Fruit fly (Drosophila melanogaster) whole organism, larva: ENCODE data around the gene tx.
A peak's percentile ranks its signal among the peaks of the same experiment; 100 is the strongest.

ENCODE experiments used
- noc ChIP-seq: fragments of 200-800 bp; sonication (Bioruptor generic); optimal IDR thresholded peaks from 3 replicates; lab custom pipeline; 2019; ENCODE audit warnings: missing biosample characterization, mild to moderate bottlenecking, missing genetic modification characterization, moderate library complexity

Gene tx

DNA sequence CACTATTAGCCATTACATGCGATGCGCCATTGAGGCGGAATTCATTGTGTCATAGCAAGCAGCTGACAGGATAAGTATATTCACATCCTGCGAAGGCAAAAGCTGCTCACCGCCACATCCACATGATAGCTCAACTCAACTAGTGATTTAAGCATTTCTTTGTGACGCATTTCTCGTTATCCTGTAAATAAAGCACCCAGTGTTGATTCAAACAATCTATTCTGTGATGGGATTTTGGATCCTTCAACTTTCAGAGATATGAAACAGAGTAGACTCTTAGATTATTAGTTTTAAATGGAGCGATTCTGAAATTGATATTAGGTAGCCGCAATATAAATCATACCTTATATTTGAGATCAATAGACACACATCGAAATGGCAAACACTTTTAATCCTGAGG is 8.2 kb downstream of the tx start, which contains the start of gene Hex-t1:
Gene Hex-t1, plus strand, starts transcription at position 301 of the 400 bp plus-strand sequence.
- TF ChIP-seq noc (tag; lab: Kevin White, UChicago) = no peak

dm6 chr3R:26450371-26450770 is 9.8 kb downstream of the tx start, which contains the start of gene Hex-t2:
Gene Hex-t2, plus strand, starts transcription at chr3R:26450671.
- no peak for TF ChIP-seq noc (tag; lab: Kevin White, UChicago)

DNA sequence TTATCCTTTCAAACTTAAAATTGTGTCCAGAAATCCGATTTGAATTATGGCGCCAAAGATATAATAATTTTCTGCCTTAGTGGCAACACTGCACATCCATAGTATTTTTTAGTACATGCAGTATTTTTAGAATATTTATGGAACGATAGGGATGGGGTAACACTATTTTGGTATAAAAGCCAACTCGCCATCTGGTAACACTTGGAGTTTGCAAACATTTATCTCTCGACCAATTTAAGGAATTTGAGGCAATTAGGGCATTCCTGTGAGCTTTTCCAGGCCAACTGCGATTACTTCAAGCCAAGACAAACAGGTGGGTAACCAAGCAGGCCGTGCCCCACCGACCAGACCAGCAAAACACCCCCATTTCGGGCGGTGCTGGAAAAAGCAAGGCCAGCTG is 11.8 kb downstream of the tx start, which contains the start of gene CG5447:
Gene CG5447, plus strand, starts transcription at position 190 of the 400 bp plus-strand sequence.
- TF ChIP-seq noc (tag; lab: Kevin White, UChicago) = no peak

- TF ChIP-seq noc (tag; lab: Kevin White, UChicago) = no peak
These were observed 13.9 kb downstream of the tx start, which contains the start of gene CG43117 for dm6 chr3R:26454494-26454893. Gene CG43117, plus strand, starts transcription at chr3R:26454794.

- no peak for TF ChIP-seq noc (tag; lab: Kevin White, UChicago)
These were observed 15.3 kb downstream of the tx start, which contains the start of gene Pdf for dm6 chr3R:26455838-26456237. Gene Pdf, minus strand, starts transcription at chr3R:26456141.

DNA sequence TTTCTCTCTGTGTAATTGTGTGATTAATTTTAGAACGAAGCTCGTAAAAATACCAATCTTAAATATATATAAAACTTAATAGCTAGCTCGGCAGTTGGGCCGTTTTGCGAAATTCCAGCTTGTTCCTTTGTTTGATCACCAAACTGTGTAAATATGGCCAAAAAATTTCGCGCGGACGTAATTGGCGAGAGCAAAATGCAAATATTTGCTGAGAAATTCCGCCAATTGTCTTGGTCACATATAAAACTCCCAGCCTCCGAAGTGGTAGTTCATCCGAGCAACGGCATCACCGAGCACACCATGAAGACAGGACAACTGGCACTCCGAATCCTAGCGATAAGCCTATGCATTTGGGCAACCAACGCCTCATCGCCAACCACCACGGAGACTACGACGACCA is 16.0 kb downstream of the tx start, which contains the start of gene CG14237:
Gene CG14237, plus strand, starts transcription at position 301 of the 400 bp plus-strand sequence.
- no peak for TF ChIP-seq noc (tag; lab: Kevin White, UChicago)

DNA sequence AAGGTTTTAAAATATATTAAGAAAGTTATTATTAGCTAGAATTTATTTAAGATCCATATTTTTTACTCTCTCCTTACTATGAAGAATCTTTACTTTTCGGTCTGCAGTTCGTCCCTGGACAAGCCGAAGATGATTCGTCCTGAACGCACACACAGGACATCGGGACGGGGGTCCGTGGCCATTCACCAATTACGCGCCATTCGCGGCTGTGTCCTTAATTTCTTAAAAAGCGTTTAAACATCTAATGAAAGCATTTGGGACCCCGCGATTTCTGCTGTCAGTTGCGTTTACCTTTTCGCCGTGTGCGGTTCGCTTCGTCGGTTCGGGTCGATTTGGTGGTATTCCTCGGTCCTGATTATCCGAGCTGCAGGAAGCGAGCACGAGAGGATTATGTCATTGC is 17.4 kb downstream of the tx start, which contains the start of gene CG14238:
Gene CG14238, plus strand, starts transcription at position 301 of the 400 bp plus-strand sequence.
- TF ChIP-seq noc (tag; lab: Kevin White, UChicago) = no peak

DNA sequence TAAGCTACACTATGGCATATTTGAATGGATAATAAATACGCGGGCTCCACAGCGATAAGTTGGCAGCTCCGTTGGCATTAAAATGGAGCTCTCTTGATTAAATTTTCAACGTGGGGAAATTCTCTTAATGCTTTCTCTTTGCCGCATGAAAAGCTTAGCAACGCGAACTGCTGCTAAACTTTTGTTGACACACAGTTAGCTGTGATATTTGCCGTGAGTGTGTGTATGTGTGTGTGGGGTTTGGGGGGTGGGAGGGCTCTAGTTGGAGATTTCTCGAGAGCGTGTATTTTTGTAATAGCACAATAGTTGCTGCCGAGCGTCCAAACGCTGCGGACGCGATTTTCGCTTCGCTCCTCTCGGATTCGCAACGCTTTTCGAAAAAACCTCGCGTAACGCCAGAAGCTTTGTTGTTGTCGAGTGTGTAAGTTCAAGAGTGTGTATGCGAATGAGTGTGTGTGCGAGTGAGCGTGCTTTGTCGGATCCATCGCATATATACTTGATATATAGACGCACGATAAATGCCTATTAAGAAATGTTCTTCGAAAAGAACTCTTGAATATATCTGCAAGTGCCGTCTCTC is 20.7 kb downstream of the tx start, which contains the start of gene CG5455:
Gene CG5455, plus strand, starts transcription at position 302 of the 580 bp plus-strand sequence.
- peak; percentile 64 for TF ChIP-seq noc (tag; lab: Kevin White, UChicago)

DNA sequence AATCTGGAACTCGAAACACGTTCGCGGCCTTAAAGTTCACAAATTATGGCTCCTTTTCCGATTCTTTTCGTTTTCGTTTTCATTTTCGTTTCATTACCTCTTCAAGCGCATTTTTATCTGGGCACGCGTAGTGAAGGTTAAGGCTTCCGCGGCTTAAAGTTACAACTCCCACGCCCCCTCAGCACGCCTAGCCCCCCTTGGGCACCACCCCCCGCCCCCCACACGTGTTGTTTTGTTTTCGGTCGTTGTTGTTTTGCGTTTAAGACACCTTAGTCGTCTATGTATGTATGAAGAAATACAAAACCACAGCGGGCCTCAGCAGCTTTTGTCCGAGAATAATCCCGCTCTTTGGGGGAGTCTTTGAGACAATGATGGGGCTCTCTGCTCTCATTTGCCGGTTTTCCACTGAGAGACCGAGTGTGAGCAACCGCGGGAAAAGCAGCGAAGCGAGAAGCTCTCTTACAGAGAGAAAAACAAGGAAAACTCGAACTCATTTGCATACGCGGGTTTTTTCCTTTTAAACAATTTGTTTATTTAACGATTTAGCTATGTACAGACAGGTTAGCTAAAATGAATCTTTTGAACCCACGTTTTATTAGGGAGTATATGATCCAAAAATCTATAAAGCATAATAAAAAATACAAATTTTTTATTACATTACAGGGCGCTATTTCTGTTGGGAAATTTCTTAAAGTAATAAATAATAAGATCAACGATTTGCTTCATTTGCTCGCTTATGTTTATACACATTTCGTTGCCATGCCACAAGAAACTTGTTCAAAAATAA is 21.8 kb downstream of the tx start:
- no peak for TF ChIP-seq noc (tag; lab: Kevin White, UChicago)

DNA sequence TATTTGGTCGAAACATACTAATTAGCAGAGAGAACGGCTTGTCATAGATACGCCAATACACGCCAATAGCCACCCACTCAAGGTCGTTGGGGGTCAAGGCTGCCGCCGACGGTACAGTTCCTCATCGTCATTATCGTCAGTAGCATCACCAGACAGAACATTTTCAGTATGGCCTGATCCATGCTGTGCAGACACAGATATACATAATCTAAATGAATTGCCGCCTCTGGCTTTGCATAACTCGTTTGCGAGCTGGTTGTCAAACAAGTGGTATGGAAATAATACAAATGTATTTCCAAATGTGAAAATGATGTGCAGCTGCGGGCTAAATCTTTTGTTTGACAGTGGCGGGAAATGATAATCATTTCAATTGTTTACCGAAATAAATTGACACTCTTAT is 22.6 kb downstream of the tx start:
- no peak for TF ChIP-seq noc (tag; lab: Kevin White, UChicago)

dm6 chr3R:26463558-26463957 is 23.0 kb downstream of the tx start:
- no peak for TF ChIP-seq noc (tag; lab: Kevin White, UChicago)

- TF ChIP-seq noc (tag; lab: Kevin White, UChicago) = no peak
These were observed 23.8 kb downstream of the tx start for dm6 chr3R:26464370-26464769.

dm6 chr3R:26465121-26465520 is 24.5 kb downstream of the tx start:
- no peak for TF ChIP-seq noc (tag; lab: Kevin White, UChicago)

- no peak for TF ChIP-seq noc (tag; lab: Kevin White, UChicago)
These were observed 37.5 kb downstream of the tx start for dm6 chr3R:26478040-26478439.

dm6 chr3R:26478644-26479043 is 38.1 kb downstream of the tx start:
- no peak for TF ChIP-seq noc (tag; lab: Kevin White, UChicago)

- no peak for TF ChIP-seq noc (tag; lab: Kevin White, UChicago)
These were observed 38.6 kb downstream of the tx start for dm6 chr3R:26479208-26479607.
